Worm (Caenorhabditis elegans): ENCODE measurements around the gene rev-3.
A peak's percentile ranks its signal among the peaks of the same experiment; 100 is the strongest.

rev-3 gene

ce11 chrIII:5828065-5828464 is 37.6 kb upstream of the rev-3 start:
- TF ChIP-seq madf-5 (GFP tag; IDR thresholded peaks at IDR 0.05) = 0 out of 4 replicates have a peak, but pooled peaks of 1 of the 2 experiments have one; percentile 56
- 0 out of 2 replicates have a peak, but pooled peaks have one; percentile 19 for TF ChIP-seq mdt-29 (GFP tag; IDR thresholded peaks at IDR 0.05)
- peak; percentile 31; the same call in 1 of the 2 replicates for TF ChIP-seq T26A8.4 (GFP tag; IDR thresholded peaks at IDR 0.05)
- 0 out of 2 replicates have a peak, but pooled peaks have one; percentile 6 for TF ChIP-seq lin-38 (GFP tag; IDR thresholded peaks at IDR 0.05)
- TF ChIP-seq hif-1 (tag; optimal IDR thresholded peaks at IDR 0.05) = no peak
- TF ChIP-seq hmg-1.1 (GFP tag; IDR thresholded peaks at IDR 0.05) = 0 out of 2 replicates have a peak, but pooled peaks have one; percentile 30
- 0 out of 2 replicates have a peak, but pooled peaks have one; percentile 44 for TF ChIP-seq egl-43 (GFP tag; IDR thresholded peaks at IDR 0.05)
- no peak for TF ChIP-seq aly-2 (tag; optimal IDR thresholded peaks at IDR 0.05)
- 0 out of 2 replicates have a peak, but pooled peaks have one; percentile 11 for TF ChIP-seq tra-1 (GFP tag; IDR thresholded peaks at IDR 0.05)
- peak; percentile 56; the same call in 1 of the 2 replicates for TF ChIP-seq lim-7 (GFP tag; IDR thresholded peaks at IDR 0.05)
- TF ChIP-seq ceh-44 (GFP tag; IDR thresholded peaks at IDR 0.05) = no peak
- TF ChIP-seq unc-130 (GFP tag; optimal IDR thresholded peaks at IDR 0.05) = no peak
- TF ChIP-seq hlh-11 (tag; optimal IDR thresholded peaks at IDR 0.05) = peak; percentile 5
- 0 out of 2 replicates have a peak, but pooled peaks have one; percentile 31 for TF ChIP-seq Y48G9A.11 (GFP tag; IDR thresholded peaks at IDR 0.05)

- TF ChIP-seq hlh-11 (tag; optimal IDR thresholded peaks at IDR 0.05) = no peak
- no peak for TF ChIP-seq daf-16 (GFP tag; optimal IDR thresholded peaks at IDR 0.05)
- no peak for TF ChIP-seq daf-16 (tag; optimal IDR thresholded peaks at IDR 0.05)
- TF ChIP-seq ctbp-1 (GFP tag; IDR thresholded peaks at IDR 0.05) = peak; percentile 72
- no peak for TF ChIP-seq D1046.2 (GFP tag; IDR thresholded peaks at IDR 0.05)
- no peak for TF ChIP-seq nhr-48 (tag; optimal IDR thresholded peaks at IDR 0.05)
- TF ChIP-seq nhr-102 (tag; optimal IDR thresholded peaks at IDR 0.05) = no peak
- TF ChIP-seq lin-29 (GFP tag; IDR thresholded peaks at IDR 0.05) = no peak
- TF ChIP-seq gei-8 (GFP tag; optimal IDR thresholded peaks at IDR 0.05) = no peak
- TF ChIP-seq mes-2 (tag; optimal IDR thresholded peaks at IDR 0.05; ENCODE audit: poor library complexity, severe bottlenecking) = peak; percentile 30
- no peak for TF ChIP-seq Y75B8A.6 (GFP tag; IDR thresholded peaks at IDR 0.05)
- no peak for TF ChIP-seq ceh-28 (tag; optimal IDR thresholded peaks at IDR 0.05)
- TF ChIP-seq mxl-3 (GFP tag; optimal IDR thresholded peaks at IDR 0.05) = no peak
- no peak for TF ChIP-seq pha-4 (GFP tag; IDR thresholded peaks at IDR 0.05)
- no peak for TF ChIP-seq pha-4 (tag; optimal IDR thresholded peaks at IDR 0.05)
- peak in 1 of 2 experiments; percentile 94 for TF ChIP-seq unc-62 (GFP tag; optimal IDR thresholded peaks at IDR 0.05 in 1 of 2)
- TF ChIP-seq unc-62 (tag; optimal IDR thresholded peaks at IDR 0.05) = no peak
- TF ChIP-seq dpl-1 (GFP tag; optimal IDR thresholded peaks at IDR 0.05) = no peak
- no peak for TF ChIP-seq tra-1 (GFP tag; IDR thresholded peaks at IDR 0.05)
- TF ChIP-seq saeg-2 (GFP tag; IDR thresholded peaks at IDR 0.05) = no peak
- TF ChIP-seq set-16 (GFP tag; IDR thresholded peaks at IDR 0.05) = no peak
- TF ChIP-seq mdl-1 (tag; optimal IDR thresholded peaks at IDR 0.05) = no peak
- no peak for TF ChIP-seq nhr-111 (GFP tag; optimal IDR thresholded peaks at IDR 0.05)
- no peak for TF ChIP-seq Y5F2A.4 (GFP tag; optimal IDR thresholded peaks at IDR 0.05)
- TF ChIP-seq F37D6.2 (tag; optimal IDR thresholded peaks at IDR 0.05) = no peak
- TF ChIP-seq vab-7 (GFP tag; IDR thresholded peaks at IDR 0.05) = no peak
- TF ChIP-seq ceh-32 (tag; optimal IDR thresholded peaks at IDR 0.05; ENCODE audit: poor library complexity) = no peak
- TF ChIP-seq mxl-2 (GFP tag; conservative IDR thresholded peaks at IDR 0.05) = no peak
- no peak for TF ChIP-seq jun-1 (tag; optimal IDR thresholded peaks at IDR 0.05)
- TF ChIP-seq daf-19 (GFP tag; conservative IDR thresholded peaks at IDR 0.05) = no peak
- TF ChIP-seq F10B5.3 (tag; optimal IDR thresholded peaks at IDR 0.05) = no peak
- TF ChIP-seq egl-27 (tag; optimal IDR thresholded peaks at IDR 0.05) = no peak
- TF ChIP-seq duxl-1 (tag; optimal IDR thresholded peaks at IDR 0.05; ENCODE audit: poor library complexity) = no peak
- no peak for TF ChIP-seq nhr-77 (tag; optimal IDR thresholded peaks at IDR 0.05)
- peak; percentile 64 for TF ChIP-seq ces-1 (GFP tag; optimal IDR thresholded peaks at IDR 0.05)
- TF ChIP-seq daf-12 (tag; optimal IDR thresholded peaks at IDR 0.05) = no peak
- TF ChIP-seq lsy-2 (tag; optimal IDR thresholded peaks at IDR 0.05) = peak in 1 of 2 experiments; percentile 24
These were observed 36.5 kb upstream of the rev-3 start for ce11 chrIII:5826895-5827437.

Measured in whole organism, L4 larva.